Fruit fly (Drosophila melanogaster) whole organism, adult: Measurements from ENCODE around the gene CG5928.

Source experiments
- CG11617 ChIP-seq: fragments of 200-800 bp; sonication (Bioruptor generic); optimal IDR thresholded peaks from 2 replicates; lab custom pipeline; 2017; ENCODE audit warnings: mild to moderate bottlenecking, missing biosample characterization, missing genetic modification reagents, missing genetic modification characterization
- CG33017 ChIP-seq: fragments of 200-800 bp; sonication (Bioruptor generic); optimal IDR thresholded peaks from 2 replicates; lab custom pipeline; 2018; ENCODE audit warnings: missing biosample characterization, mild to moderate bottlenecking, missing genetic modification characterization, moderate library complexity
- Hr96 ChIP-seq: fragments of 200-800 bp; sonication (Bioruptor generic); optimal IDR thresholded peaks from 2 replicates; lab custom pipeline; 2016; ENCODE audit warnings: missing biosample characterization, missing genetic modification characterization
- bab1 ChIP-seq: fragments of 200-800 bp; sonication (Bioruptor generic); optimal IDR thresholded peaks from 3 replicates; lab custom pipeline; 2019; ENCODE audit warnings: missing biosample characterization, mild to moderate bottlenecking, missing genetic modification characterization, moderate library complexity

DNA sequence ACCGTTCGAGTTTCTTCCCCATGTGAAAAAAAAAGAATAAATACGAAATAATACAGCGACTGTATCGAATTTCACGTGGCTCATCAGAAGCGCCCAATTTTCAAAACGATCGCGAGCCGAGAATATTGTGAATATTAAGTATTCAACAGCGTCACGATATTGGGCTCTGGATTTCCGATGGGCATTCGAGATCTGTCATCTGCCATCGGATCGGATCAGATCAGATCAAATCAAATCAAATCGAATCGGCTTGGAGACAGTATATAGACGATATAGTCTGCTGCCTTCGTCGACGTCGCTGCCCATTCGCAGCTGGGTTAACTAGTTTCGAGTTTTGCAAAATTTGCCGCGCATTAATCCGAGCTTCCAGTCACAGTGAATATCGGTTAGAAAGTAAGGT lies 26.8 kb downstream of the CG5928 start:
- TF ChIP-seq bab1 (GFP tag; lab: Kevin White, UChicago) (no peak), Hr96 (no peak), CG33017 (tag; lab: Kevin White, UChicago) (no peak), CG11617 (GFP tag; lab: Kevin White, UChicago) (no peak)
